Worm (Caenorhabditis elegans) whole organism, L4 larva: ENCODE results near the gene C35A5.3.
A peak's percentile ranks its signal among the peaks of the same experiment; 100 is the strongest.

ENCODE experiments used
- F37D6.2 ChIP-seq: sonication (generic microtip); optimal IDR thresholded peaks from 2 replicates; lab custom pipeline; 2016; ENCODE audit warnings: mild to moderate bottlenecking, missing genetic modification characterization, missing compliant biosample characterization
- F49E8.2 ChIP-seq: sonication (generic microtip); optimal IDR thresholded peaks from 2 replicates; lab custom pipeline; 2016; ENCODE audit warnings: missing compliant biosample characterization, mild to moderate bottlenecking, missing genetic modification characterization, borderline replicate concordance
- Y105C5A.15 ChIP-seq: fragments of 200-800 bp; sonication (Bioruptor generic); IDR thresholded peaks from 2 replicates; pipeline ENCODE4 v1.3.6; 2022; ENCODE audit warnings: missing genetic modification characterization, missing compliant biosample characterization
- Y48G9A.11 ChIP-seq: fragments of 200-800 bp; sonication (Bioruptor generic); IDR thresholded peaks from 2 replicates; pipeline ENCODE4 v1.3.6; 2022; ENCODE audit warnings: missing genetic modification reagents, missing genetic modification characterization, missing compliant biosample characterization
- Y5F2A.4 ChIP-seq: fragments of 200-800 bp; sonication (Bioruptor generic); optimal IDR thresholded peaks from 2 replicates; lab custom pipeline; 2018; ENCODE audit warnings: mild to moderate bottlenecking, missing genetic modification characterization, missing compliant biosample characterization
- Y75B8A.6 ChIP-seq: fragments of 200-800 bp; sonication (Bioruptor generic); IDR thresholded peaks from 2 replicates; pipeline ENCODE4 v1.3.6; 2022; ENCODE audit warnings: missing genetic modification reagents, missing genetic modification characterization, missing compliant biosample characterization
- ZK546.5 ChIP-seq, 2 experiments: sonication (generic microtip); optimal IDR thresholded peaks; 2 replicates each; lab custom pipeline; 2017; ENCODE audit warnings: missing biosample characterization in 2 of 2, missing genetic modification characterization in 2 of 2
- aha-1 ChIP-seq: fragments of 150-350 bp; peaks from one replicate; lab custom pipeline; 2014; ENCODE audit warnings: missing biosample characterization, missing genetic modification characterization
- ama-1 ChIP-seq: fragments of 150-350 bp; optimal IDR thresholded peaks from 2 replicates; lab custom pipeline; 2014; ENCODE audit warnings: inconsistent platforms, mixed read lengths
- attf-4 ChIP-seq: sonication (generic microtip); optimal IDR thresholded peaks from 3 replicates; lab custom pipeline; 2017; ENCODE audit warnings: missing biosample characterization, missing genetic modification characterization
- ceh-20 ChIP-seq: fragments of 200-800 bp; sonication (Bioruptor generic); IDR thresholded peaks from 2 replicates; pipeline ENCODE4 v1.3.6; 2022; ENCODE audit warnings: missing genetic modification reagents, missing genetic modification characterization, missing compliant biosample characterization
- ceh-44 ChIP-seq: fragments of 200-800 bp; sonication (Bioruptor generic); IDR thresholded peaks from 2 replicates; pipeline ENCODE4 v1.3.6; 2022; ENCODE audit warnings: missing genetic modification reagents, missing genetic modification characterization, missing compliant biosample characterization
- ceh-82 ChIP-seq: sonication (generic microtip); optimal IDR thresholded peaks from 2 replicates; lab custom pipeline; 2017; ENCODE audit warnings: missing biosample characterization, missing genetic modification characterization
- ctbp-1 ChIP-seq: fragments of 200-800 bp; sonication (Bioruptor generic); IDR thresholded peaks from 2 replicates; pipeline ENCODE4 v1.3.6; 2022; ENCODE audit warnings: missing genetic modification reagents, missing genetic modification characterization, missing compliant biosample characterization
- daf-16 ChIP-seq, 3 experiments: sonication (generic microtip); optimal IDR thresholded peaks; 2 replicates each; lab custom pipeline; 2016 to 2017; ENCODE audit warnings: missing genetic modification characterization in 3 of 3, missing genetic modification reagents in 3 of 3, mild to moderate bottlenecking in 2 of 3, missing compliant biosample characterization in 2 of 3, missing biosample characterization in 1 of 3, moderate library complexity in 1 of 3
- daf-8 ChIP-seq: fragments of 200-800 bp; sonication (Bioruptor generic); IDR thresholded peaks from 2 replicates; pipeline ENCODE4 v1.3.6; 2022; ENCODE audit warnings: missing genetic modification characterization, missing compliant biosample characterization
- dmd-9 ChIP-seq: fragments of 200-800 bp; sonication (Bioruptor generic); IDR thresholded peaks from 2 replicates; pipeline ENCODE4 v1.3.6; 2022; ENCODE audit warnings: missing genetic modification reagents, missing genetic modification characterization, missing compliant biosample characterization
- egl-27 ChIP-seq: sonication (generic microtip); optimal IDR thresholded peaks from 3 replicates; lab custom pipeline; 2017; ENCODE audit warnings: missing biosample characterization, missing genetic modification reagents, missing genetic modification characterization
- egl-43 ChIP-seq: fragments of 200-800 bp; sonication (Bioruptor generic); IDR thresholded peaks from 2 replicates; pipeline ENCODE4 v1.3.6; 2022; ENCODE audit warnings: missing genetic modification reagents, missing genetic modification characterization, missing compliant biosample characterization
- hif-1 ChIP-seq, 2 experiments: sonication (generic microtip); optimal IDR thresholded peaks; 2 replicates each; lab custom pipeline; 2016 to 2017; ENCODE audit warnings: missing compliant biosample characterization in 2 of 2, missing genetic modification characterization in 2 of 2, missing genetic modification reagents in 2 of 2, missing genotype in 2 of 2, mild to moderate bottlenecking in 1 of 2
- hlh-30 ChIP-seq: sonication (generic microtip); optimal IDR thresholded peaks from 2 replicates; lab custom pipeline; 2017; ENCODE audit warnings: antibody characterized with exemption, mild to moderate bottlenecking, missing genetic modification characterization, missing compliant biosample characterization; ENCODE audit not compliant: insufficient read depth
- hmg-1.1 ChIP-seq: fragments of 200-800 bp; sonication (Bioruptor generic); IDR thresholded peaks from 2 replicates; pipeline ENCODE4 v1.3.6; 2022; ENCODE audit warnings: missing genetic modification reagents, missing genetic modification characterization, missing compliant biosample characterization
- jun-1 ChIP-seq: fragments of 150-350 bp; optimal IDR thresholded peaks from 2 replicates; lab custom pipeline; 2014; ENCODE audit warnings: missing biosample characterization, missing genetic modification reagents, missing genetic modification characterization
- lin-1 ChIP-seq: fragments of 200-800 bp; sonication (Bioruptor generic); IDR thresholded peaks from 2 replicates; pipeline ENCODE4 v1.3.6; 2022; ENCODE audit warnings: missing genetic modification reagents, missing genetic modification characterization, missing compliant biosample characterization
- lin-29 ChIP-seq: fragments of 200-800 bp; sonication (Bioruptor generic); IDR thresholded peaks from 2 replicates; pipeline ENCODE4 v1.3.6; 2022; ENCODE audit warnings: missing genetic modification reagents, missing genetic modification characterization, missing compliant biosample characterization
- lir-3 ChIP-seq: sonication (generic microtip); optimal IDR thresholded peaks from 2 replicates; lab custom pipeline; 2016; ENCODE audit warnings: mild to moderate bottlenecking, missing genetic modification characterization, missing compliant biosample characterization
- mep-1 ChIP-seq: fragments of 150-350 bp; sonication (generic microtip); optimal IDR thresholded peaks from 3 replicates; lab custom pipeline; 2014; ENCODE audit warnings: missing biosample characterization, missing genetic modification characterization
- mxl-3 ChIP-seq: fragments of 200-800 bp; sonication (Bioruptor generic); optimal IDR thresholded peaks from 2 replicates; lab custom pipeline; 2018; ENCODE audit warnings: mild to moderate bottlenecking, missing genetic modification characterization, missing compliant biosample characterization
- nhr-10 ChIP-seq: fragments of 150-350 bp; optimal IDR thresholded peaks from 2 replicates; lab custom pipeline; 2014; ENCODE audit warnings: missing biosample characterization, missing genetic modification characterization
- nhr-102 ChIP-seq: sonication (generic microtip); optimal IDR thresholded peaks from 2 replicates; lab custom pipeline; 2016; ENCODE audit warnings: mild to moderate bottlenecking, missing genetic modification characterization, moderate library complexity, missing compliant biosample characterization
- nhr-11 ChIP-seq: fragments of 150-350 bp; optimal IDR thresholded peaks from 2 replicates; lab custom pipeline; 2014; ENCODE audit warnings: missing biosample characterization, missing genetic modification characterization
- nhr-25 ChIP-seq: sonication (generic microtip); optimal IDR thresholded peaks from 2 replicates; lab custom pipeline; 2017; ENCODE audit warnings: missing genetic modification characterization, mild to moderate bottlenecking, missing compliant biosample characterization, antibody characterized with exemption, moderate library complexity, borderline replicate concordance; ENCODE audit not compliant: insufficient read depth
- nhr-6 ChIP-seq: fragments of 150-350 bp; optimal IDR thresholded peaks from 2 replicates; lab custom pipeline; 2014; ENCODE audit warnings: missing biosample characterization, missing genetic modification characterization
- nhr-76 ChIP-seq: fragments of 150-350 bp; optimal IDR thresholded peaks from 2 replicates; lab custom pipeline; 2014; ENCODE audit warnings: missing biosample characterization, missing genetic modification characterization
- pha-4 ChIP-seq, 2 experiments: fragments of 150-350 bp in 1 of 2; fragments of 200-800 bp in 1 of 2; sonication (Bioruptor generic) in 1 of 2; IDR thresholded peaks in 1 of 2; optimal IDR thresholded peaks in 1 of 2; 2 replicates each; pipeline versions ENCODE4 v1.3.6 to Lab custom; 2014 to 2022; ENCODE audit warnings: missing genetic modification characterization in 2 of 2, missing genetic modification reagents in 2 of 2, missing biosample characterization in 1 of 2, missing compliant biosample characterization in 1 of 2
- sdz-12 ChIP-seq: fragments of 200-800 bp; sonication (Bioruptor generic); optimal IDR thresholded peaks from 2 replicates; lab custom pipeline; 2018; ENCODE audit warnings: mild to moderate bottlenecking, missing genetic modification characterization, missing compliant biosample characterization
- set-16 ChIP-seq: fragments of 200-800 bp; sonication (Bioruptor generic); IDR thresholded peaks from 2 replicates; pipeline ENCODE4 v1.3.6; 2022; ENCODE audit warnings: missing genetic modification reagents, missing genetic modification characterization, missing compliant biosample characterization
- snpc-1.2 ChIP-seq: fragments of 200-800 bp; sonication (Bioruptor generic); IDR thresholded peaks from 2 replicates; pipeline ENCODE4 v1.3.6; 2022; ENCODE audit warnings: missing genetic modification reagents, missing genetic modification characterization, missing compliant biosample characterization
- snpc-4 ChIP-seq: fragments of 150-350 bp; optimal IDR thresholded peaks from 2 replicates; lab custom pipeline; 2014; ENCODE audit warnings: missing biosample characterization, missing genetic modification characterization
- spr-1 ChIP-seq: sonication (generic microtip); optimal IDR thresholded peaks from 2 replicates; lab custom pipeline; 2016; ENCODE audit warnings: mild to moderate bottlenecking, missing genetic modification characterization, missing compliant biosample characterization
- spr-3 ChIP-seq: fragments of 200-800 bp; sonication (Bioruptor generic); optimal IDR thresholded peaks from 2 replicates; lab custom pipeline; 2018; ENCODE audit warnings: mild to moderate bottlenecking, missing genetic modification characterization, missing compliant biosample characterization
- unc-130 ChIP-seq: sonication (generic microtip); optimal IDR thresholded peaks from 2 replicates; lab custom pipeline; 2016; ENCODE audit warnings: missing genetic modification reagents, missing genetic modification characterization, missing compliant biosample characterization
- unc-62 ChIP-seq, 3 experiments: fragments of 150-350 bp in 1 of 3; sonication (generic microtip); optimal IDR thresholded peaks in 2 of 3; peaks in 1 of 3; 1 replicate in 1 of 3; 2 replicates in 2 of 3; lab custom pipeline; 2014 to 2017; ENCODE audit warnings: missing biosample characterization in 3 of 3, missing genetic modification characterization in 3 of 3, missing genetic modification reagents in 3 of 3, missing genotype in 1 of 3
- zag-1 ChIP-seq: fragments of 150-350 bp; optimal IDR thresholded peaks from 2 replicates; lab custom pipeline; 2014; ENCODE audit warnings: missing biosample characterization, missing genetic modification characterization
- zfp-2 ChIP-seq: sonication (generic microtip); optimal IDR thresholded peaks from 2 replicates; lab custom pipeline; 2016; ENCODE audit warnings: mild to moderate bottlenecking, missing genetic modification characterization, missing compliant biosample characterization
- zfp-3 ChIP-seq: fragments of 200-800 bp; sonication (Bioruptor generic); conservative IDR thresholded peaks from 2 replicates; pipeline ENCODE4 v1.3.6; 2022; ENCODE audit warnings: missing genetic modification reagents, missing genetic modification characterization, missing compliant biosample characterization
- zip-2 ChIP-seq: fragments of 150-350 bp; optimal IDR thresholded peaks from 2 replicates; lab custom pipeline; 2014; ENCODE audit warnings: missing biosample characterization, missing genetic modification characterization

The C35A5.3 gene

ce11 chrV:10467104-10467503 lies 34.1 kb downstream of the C35A5.3 start (continued):
- TF ChIP-seq zfp-2 (tag; lab: Kevin White, UChicago), result no peak

ce11 chrV:10466607-10467092 lies 34.5 kb downstream of the C35A5.3 start:
- TF ChIP-seq nhr-25 (tag; lab: Kevin White, UChicago), result peak; percentile 86
- peak; percentile 98 to 100 for TF ChIP-seq hif-1 (tag; optimal IDR thresholded peaks at IDR 0.05; lab: Kevin White, UChicago)
- no peak for TF ChIP-seq attf-4 (tag; lab: Kevin White, UChicago)
- TF ChIP-seq pha-4 (GFP tag; IDR thresholded peaks at IDR 0.05; lab: Robert Waterston, UW), result peak; percentile 75
- TF ChIP-seq pha-4 (tag; optimal IDR thresholded peaks at IDR 0.05; lab: Kevin White, UChicago), result peak; percentile 89
- TF ChIP-seq nhr-76 (tag; lab: Kevin White, UChicago), result peak; percentile 26
- peak; percentile 89 for TF ChIP-seq nhr-10 (tag; lab: Kevin White, UChicago)
- no peak for TF ChIP-seq snpc-4 (tag; lab: Kevin White, UChicago)
- peak; percentile 92 for TF ChIP-seq mxl-3 (GFP tag; lab: Kevin White, UChicago)
- peak; percentile 48 for TF ChIP-seq spr-1 (tag; lab: Kevin White, UChicago)
- TF ChIP-seq ceh-44, result no peak
- TF ChIP-seq zag-1, result no peak
- TF ChIP-seq aha-1, result peak; percentile 100
- TF ChIP-seq unc-130 (GFP tag; lab: Kevin White, UChicago), result no peak
- peak; percentile 86 for TF ChIP-seq jun-1 (tag; lab: Kevin White, UChicago)
- TF ChIP-seq daf-16 (GFP tag; optimal IDR thresholded peaks at IDR 0.05; lab: Kevin White, UChicago), result peak in 1 of 2 experiments; percentile 5
- peak; percentile 69 for TF ChIP-seq daf-16 (tag; optimal IDR thresholded peaks at IDR 0.05; lab: Kevin White, UChicago)
- TF ChIP-seq sdz-12 (GFP tag; lab: Kevin White, UChicago), result no peak
- TF ChIP-seq ama-1 (lab: Kevin White, UChicago), result peak; percentile 68
- no peak for TF ChIP-seq daf-8 (GFP tag; lab: Robert Waterston, UW)
- no peak for TF ChIP-seq set-16 (GFP tag; lab: Robert Waterston, UW)
- peak; percentile 52 for TF ChIP-seq zip-2 (tag; lab: Kevin White, UChicago)
- peak; percentile 97 for TF ChIP-seq nhr-11 (tag; lab: Kevin White, UChicago)
- TF ChIP-seq ceh-82, result no peak
- TF ChIP-seq lin-1 (GFP tag; lab: Robert Waterston, UW), result peak; percentile 74; the same call in 1 of the 2 replicates
- peak; percentile 78 for TF ChIP-seq nhr-102
- TF ChIP-seq Y48G9A.11 (GFP tag; lab: Robert Waterston, UW), result no peak
- no peak for TF ChIP-seq F49E8.2 (tag; lab: Kevin White, UChicago)
- peak; percentile 96 for TF ChIP-seq mep-1
- TF ChIP-seq dmd-9 (GFP tag; lab: Robert Waterston, UW), result peak; percentile 57; the same call in 1 of the 2 replicates
- peak in 1 of 2 experiments; percentile 41 for TF ChIP-seq ZK546.5 (tag; optimal IDR thresholded peaks at IDR 0.05; lab: Kevin White, UChicago)
- peak; percentile 88 for TF ChIP-seq ceh-20 (GFP tag; lab: Robert Waterston, UW)
- peak; percentile 96 for TF ChIP-seq nhr-6 (tag; lab: Kevin White, UChicago)
- peak; percentile 61; the same call in 1 of the 2 replicates for TF ChIP-seq lin-29 (GFP tag; lab: Robert Waterston, UW)
- TF ChIP-seq egl-43 (GFP tag; lab: Robert Waterston, UW), result no peak
- peak; percentile 14 for TF ChIP-seq egl-27 (tag; lab: Kevin White, UChicago)
- TF ChIP-seq Y105C5A.15 (GFP tag; lab: Robert Waterston, UW), result no peak
- peak; percentile 23 for TF ChIP-seq spr-3
- TF ChIP-seq hlh-30 (tag; lab: Kevin White, UChicago), result peak; percentile 98
- peak; percentile 94 for TF ChIP-seq ctbp-1 (GFP tag; lab: Robert Waterston, UW)
- TF ChIP-seq lir-3 (tag; lab: Kevin White, UChicago), result no peak
- no peak for TF ChIP-seq Y5F2A.4 (GFP tag; lab: Kevin White, UChicago)
- 0 out of 2 replicates have a peak, but pooled peaks have one; percentile 68 for TF ChIP-seq Y75B8A.6
- peak; percentile 83 for TF ChIP-seq hmg-1.1 (GFP tag; lab: Robert Waterston, UW)
- TF ChIP-seq zfp-3 (GFP tag; lab: Robert Waterston, UW), result 0 out of 2 replicates have a peak, but pooled peaks have one; percentile 48
- peak; percentile 79 for TF ChIP-seq F37D6.2
- TF ChIP-seq snpc-1.2 (GFP tag; lab: Robert Waterston, UW), result no peak
- peak in 1 of 2 experiments; percentile 99 for TF ChIP-seq unc-62 (GFP tag; optimal IDR thresholded peaks at IDR 0.05 in 1 of 2; lab: Kevin White, UChicago)
- TF ChIP-seq unc-62 (tag; optimal IDR thresholded peaks at IDR 0.05; lab: Kevin White, UChicago), result no peak
